Worm (Caenorhabditis elegans): Measurements from ENCODE around the gene gly-8.

ce11 chrIII:11624838-11625292 lies at the start of gene gly-8:
- no peak for TF ChIP-seq ama-1 (optimal IDR thresholded peaks at IDR 0.05)
- TF ChIP-seq ets-7 (tag; optimal IDR thresholded peaks at IDR 0.05) = no peak
- no peak for TF ChIP-seq pes-1 (GFP tag; IDR thresholded peaks at IDR 0.05)

All from whole organism, early embryonic.